Fruit fly (Drosophila melanogaster): ENCODE measurements around the gene mthl5.
A peak's percentile ranks its signal among the peaks of the same experiment; 100 is the strongest.

The mthl5 gene

DNA sequence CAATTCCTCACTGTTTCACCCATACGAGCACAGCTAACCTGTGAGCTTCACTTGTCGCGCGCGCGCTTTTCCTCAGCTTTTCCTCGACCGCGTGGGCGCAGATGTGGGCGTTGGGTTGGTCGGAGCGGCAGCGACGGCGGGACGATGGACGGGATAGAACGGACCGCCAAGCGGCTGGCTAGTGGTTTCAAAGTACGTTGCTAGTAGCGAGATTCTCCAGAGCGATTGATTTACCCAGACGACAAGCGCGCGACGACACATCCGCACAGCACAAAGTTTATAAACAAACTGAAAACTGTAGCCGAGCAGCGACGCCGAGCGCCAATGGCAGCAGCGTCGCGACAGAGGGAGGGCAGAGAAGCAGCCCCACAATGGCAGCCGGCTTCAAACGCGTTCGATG, 17.8 kb downstream of the mthl5 start, which contains the start of gene CG6959 (continued):
- TF ChIP-seq CG17829 (tag; optimal IDR thresholded peaks at IDR 0.05) (no peak), dysf (GFP tag; IDR thresholded peaks at IDR 0.05) (no peak), sens (GFP tag) (peak; percentile 78), CG4360 (GFP tag; IDR thresholded peaks at IDR 0.05) (0 out of 2 replicates have a peak, but pooled peaks have one; percentile 14), CG10274 (GFP tag; optimal IDR thresholded peaks at IDR 0.05) (no peak), lab (GFP tag; optimal IDR thresholded peaks at IDR 0.05) (no peak), eve (GFP tag; optimal IDR thresholded peaks at IDR 0.05) (peak in 1 of 2 experiments; percentile 49), HLH4C (GFP tag; IDR thresholded peaks at IDR 0.05; ENCODE audit: partially characterized antibody) (0 out of 3 replicates have a peak, but pooled peaks have one; percentile 34), CG12769 (tag; optimal IDR thresholded peaks at IDR 0.05) (peak; percentile 78), D (optimal IDR thresholded peaks at IDR 0.05) (no peak), D (GFP tag; optimal IDR thresholded peaks at IDR 0.05) (no peak), CG3065 (GFP tag; optimal IDR thresholded peaks at IDR 0.05) (no peak), pan (optimal IDR thresholded peaks at IDR 0.05) (no peak), pan (GFP tag; optimal IDR thresholded peaks at IDR 0.05 in 1 of 2, IDR thresholded peaks at IDR 0.05 in 1 of 2) (peak in 1 of 2 experiments; percentile 36), gro (GFP tag; optimal IDR thresholded peaks at IDR 0.05) (peak; percentile 57), Dll (GFP tag; IDR thresholded peaks at IDR 0.05; ENCODE audit: partially characterized antibody) (0 out of 4 replicates have a peak, but pooled peaks have one; percentile 15), CG13287 (GFP tag; IDR thresholded peaks at IDR 0.05; ENCODE audit: partially characterized antibody) (peak; percentile 22; the same call in 1 of the 2 replicates), chinmo (GFP tag; IDR thresholded peaks at IDR 0.05; ENCODE audit: partially characterized antibody) (peak; percentile 40; the same call in 1 of the 4 replicates), Ets65A (GFP tag) (peak; percentile 13), CG11398 (GFP tag; optimal IDR thresholded peaks at IDR 0.05) (no peak), CG8290 (GFP tag; optimal IDR thresholded peaks at IDR 0.05) (no peak), CG8290 (tag; optimal IDR thresholded peaks at IDR 0.05) (peak in 1 of 2 experiments; percentile 46), CG17802 (tag; optimal IDR thresholded peaks at IDR 0.05) (no peak), CG13624 (GFP tag; optimal IDR thresholded peaks at IDR 0.05) (no peak), CG11456 (GFP tag; IDR thresholded peaks at IDR 0.05) (peak; percentile 50; the same call in 1 of the 3 replicates), sna (GFP tag; IDR thresholded peaks at IDR 0.05; ENCODE audit: partially characterized antibody) (0 out of 2 replicates have a peak, but pooled peaks have one; percentile 35), CG2199 (GFP tag; IDR thresholded peaks at IDR 0.05) (0 out of 3 replicates have a peak, but pooled peaks have one; percentile 59), CG11085 (GFP tag; IDR thresholded peaks at IDR 0.05) (no peak), rib (GFP tag; IDR thresholded peaks at IDR 0.05) (0 out of 2 replicates have a peak, but pooled peaks have one; percentile 18), CTCF (GFP tag; optimal IDR thresholded peaks at IDR 0.05) (no peak), CG6765 (GFP tag; optimal IDR thresholded peaks at IDR 0.05) (peak; percentile 30), pho (GFP tag; optimal IDR thresholded peaks at IDR 0.05) (peak; percentile 16), ato (GFP tag; IDR thresholded peaks at IDR 0.05; ENCODE audit: partially characterized antibody) (peak; percentile 57), abd-A (tag; optimal IDR thresholded peaks at IDR 0.05) (peak; percentile 10), CG14050 (GFP tag; IDR thresholded peaks at IDR 0.05) (0 out of 3 replicates have a peak, but pooled peaks have one; percentile 15), caup (GFP tag; optimal IDR thresholded peaks at IDR 0.05; ENCODE audit: severe bottlenecking) (peak; percentile 37), CG7963 (GFP tag; IDR thresholded peaks at IDR 0.05; ENCODE audit: partially characterized antibody) (no peak), Nf-YA (GFP tag; IDR thresholded peaks at IDR 0.05) (no peak), bowl (GFP tag; IDR thresholded peaks at IDR 0.05) (peak; percentile 28; the same call in 1 of the 2 replicates), shn (GFP tag; optimal IDR thresholded peaks at IDR 0.05) (peak; percentile 2), H2.0 (GFP tag; IDR thresholded peaks at IDR 0.05) (no peak), z (GFP tag; IDR thresholded peaks at IDR 0.05) (no peak), CG8388 (GFP tag; optimal IDR thresholded peaks at IDR 0.05) (no peak), CoRest (tag; optimal IDR thresholded peaks at IDR 0.05) (no peak), Drgx (GFP tag; IDR thresholded peaks at IDR 0.05) (peak; percentile 63), CG8765 (GFP tag; IDR thresholded peaks at IDR 0.05) (0 out of 2 replicates have a peak, but pooled peaks have one; percentile 43), Deaf1 (tag; optimal IDR thresholded peaks at IDR 0.05) (peak; percentile 77), Sox100B (GFP tag; optimal IDR thresholded peaks at IDR 0.05) (no peak), knrl (GFP tag; IDR thresholded peaks at IDR 0.05; ENCODE audit: partially characterized antibody) (0 out of 3 replicates have a peak, but pooled peaks have one; percentile 12), Scr (GFP tag; IDR thresholded peaks at IDR 0.05; ENCODE audit: partially characterized antibody) (0 out of 2 replicates have a peak, but pooled peaks have one; percentile 20), BtbVII (GFP tag; optimal IDR thresholded peaks at IDR 0.05) (no peak)

Data from whole organism, embryonic.